Fruit fly (Drosophila melanogaster) whole organism, embryonic: Measurements from ENCODE around the gene CG5515.

Experiments
- Atf6 ChIP-seq: fragments of 200-800 bp; sonication (Bioruptor generic); IDR thresholded peaks from 2 replicates; pipeline ENCODE4 v1.3.6; 2022; ENCODE audit warnings: missing biosample characterization, missing genetic modification characterization
- BEAF-32 ChIP-seq: fragments of 200-800 bp; sonication (Bioruptor generic); optimal IDR thresholded peaks from 3 replicates; lab custom pipeline; 2017; ENCODE audit warnings: missing biosample characterization, missing genetic modification characterization, mild to moderate bottlenecking, moderate library complexity, missing genetic modification reagents
- CG12236 ChIP-seq: fragments of 200-800 bp; sonication (Bioruptor generic); optimal IDR thresholded peaks from 2 replicates; lab custom pipeline; 2016; ENCODE audit warnings: missing biosample characterization, missing genetic modification characterization
- CG12299 ChIP-seq: fragments of 200-800 bp; sonication (Bioruptor generic); optimal IDR thresholded peaks from 2 replicates; lab custom pipeline; 2018; ENCODE audit warnings: missing biosample characterization, mild to moderate bottlenecking, missing genetic modification characterization
- CG13775 ChIP-seq: fragments of 200-800 bp; sonication (Bioruptor generic); optimal IDR thresholded peaks from 3 replicates; lab custom pipeline; 2017; ENCODE audit warnings: missing biosample characterization, mild to moderate bottlenecking, missing genetic modification characterization
- CG14667 ChIP-seq: fragments of 200-800 bp; sonication (Bioruptor generic); IDR thresholded peaks from 2 replicates; pipeline ENCODE4 v1.3.6; 2022; ENCODE audit warnings: missing biosample characterization, missing genetic modification characterization
- CG15269 ChIP-seq: fragments of 200-800 bp; sonication (Bioruptor generic); optimal IDR thresholded peaks from 2 replicates; lab custom pipeline; 2018; ENCODE audit warnings: missing biosample characterization, mild to moderate bottlenecking, missing genetic modification characterization, moderate library complexity
- CG1647 ChIP-seq: fragments of 200-800 bp; sonication (Bioruptor generic); optimal IDR thresholded peaks from 3 replicates; lab custom pipeline; 2016; ENCODE audit warnings: missing biosample characterization, missing genetic modification characterization
- CG18011 ChIP-seq: fragments of 200-800 bp; sonication (Bioruptor generic); optimal IDR thresholded peaks from 2 replicates; lab custom pipeline; 2017; ENCODE audit warnings: missing biosample characterization, missing genetic modification characterization, mild to moderate bottlenecking, moderate library complexity, missing genotype
- CG1832 ChIP-seq: fragments of 200-800 bp; sonication (Bioruptor generic); optimal IDR thresholded peaks from 2 replicates; lab custom pipeline; 2017; ENCODE audit warnings: missing biosample characterization, mild to moderate bottlenecking, missing genetic modification characterization, inconsistent platforms
- CG2199 ChIP-seq: fragments of 200-800 bp; sonication (Bioruptor generic); IDR thresholded peaks from 3 replicates; pipeline ENCODE4 v1.3.6; 2022; ENCODE audit warnings: missing biosample characterization, missing genetic modification characterization
- CG30431 ChIP-seq: fragments of 200-800 bp; sonication (Bioruptor generic); optimal IDR thresholded peaks from 2 replicates; lab custom pipeline; 2017; ENCODE audit warnings: missing biosample characterization, missing genetic modification characterization
- CG3163 ChIP-seq: fragments of 200-800 bp; sonication (Bioruptor generic); optimal IDR thresholded peaks from 3 replicates; lab custom pipeline; 2016; ENCODE audit warnings: missing biosample characterization, missing genetic modification characterization
- CG5245 ChIP-seq: fragments of 200-800 bp; sonication (Bioruptor generic); optimal IDR thresholded peaks from 3 replicates; lab custom pipeline; 2016; ENCODE audit warnings: missing biosample characterization, missing genetic modification characterization
- CG7963 ChIP-seq: fragments of 200-800 bp; sonication (Bioruptor generic); IDR thresholded peaks from 3 replicates; pipeline ENCODE4 v1.3.6; 2022; ENCODE audit warnings: missing biosample characterization, missing genetic modification characterization; ENCODE audit not compliant: partially characterized antibody
- CG9932 ChIP-seq: fragments of 200-800 bp; sonication (Bioruptor generic); IDR thresholded peaks from 2 replicates; pipeline ENCODE4 v1.3.6; 2022; ENCODE audit warnings: missing biosample characterization, missing genetic modification characterization
- CkIIα-i1 ChIP-seq: fragments of 200-800 bp; sonication (Bioruptor generic); IDR thresholded peaks from 2 replicates; pipeline ENCODE4 v1.3.6; 2022; ENCODE audit warnings: missing biosample characterization, missing genetic modification characterization
- Dad ChIP-seq: fragments of 200-800 bp; sonication (Bioruptor generic); optimal IDR thresholded peaks from 3 replicates; lab custom pipeline; 2016; ENCODE audit warnings: missing biosample characterization, missing genetic modification characterization
- Dfd ChIP-seq, 2 experiments: fragments of >200 bp; optimal IDR thresholded peaks; 2 replicates each; lab custom pipeline; 2017; ENCODE audit warnings: missing biosample characterization in 2 of 2, missing genetic modification characterization in 2 of 2
- E2f2 ChIP-seq: fragments of 200-800 bp; sonication (Bioruptor generic); IDR thresholded peaks from 2 replicates; pipeline ENCODE4 v1.3.6; 2022; ENCODE audit warnings: missing biosample characterization, missing genetic modification characterization
- ERR ChIP-seq: fragments of 200-800 bp; sonication (Bioruptor generic); optimal IDR thresholded peaks from 2 replicates; lab custom pipeline; 2016; ENCODE audit warnings: missing biosample characterization, missing genetic modification characterization
- Ets65A ChIP-seq: fragments of 200-800 bp; sonication (Bioruptor generic); peaks from one replicate; lab custom pipeline; 2016; ENCODE audit warnings: missing biosample characterization, missing genetic modification characterization
- Ets97D ChIP-seq: fragments of 200-800 bp; sonication (Bioruptor generic); optimal IDR thresholded peaks from 3 replicates; lab custom pipeline; 2016; ENCODE audit warnings: missing biosample characterization, missing genetic modification characterization
- GATAe ChIP-seq: fragments of 200-800 bp; sonication (Bioruptor generic); conservative IDR thresholded peaks from 2 replicates; pipeline ENCODE4 v1.3.6; 2022; ENCODE audit warnings: missing biosample characterization, missing genetic modification characterization
- Hr78 ChIP-seq, 2 experiments: fragments of 200-800 bp in 1 of 2; fragments of >200 bp in 1 of 2; sonication (Bioruptor generic) in 1 of 2; optimal IDR thresholded peaks; 2 replicates each; lab custom pipeline; 2017 to 2019; ENCODE audit warnings: missing biosample characterization in 2 of 2, missing genetic modification characterization in 2 of 2, mild to moderate bottlenecking in 1 of 2, moderate library complexity in 1 of 2
- Nf-YB ChIP-seq: fragments of 200-800 bp; sonication (Bioruptor generic); optimal IDR thresholded peaks from 3 replicates; lab custom pipeline; 2019; ENCODE audit warnings: missing biosample characterization, mild to moderate bottlenecking, missing genetic modification characterization, moderate library complexity
- YL-1 ChIP-seq: fragments of 200-800 bp; sonication (Bioruptor generic); optimal IDR thresholded peaks from 3 replicates; lab custom pipeline; 2017; ENCODE audit warnings: missing biosample characterization, mild to moderate bottlenecking, missing genetic modification characterization
- ap ChIP-seq: fragments of 200-800 bp; sonication (Bioruptor generic); IDR thresholded peaks from 2 replicates; pipeline ENCODE4 v1.3.6; 2022; ENCODE audit warnings: missing biosample characterization, missing genetic modification characterization
- az2 ChIP-seq: fragments of 200-800 bp; sonication (Bioruptor generic); optimal IDR thresholded peaks from 3 replicates; lab custom pipeline; 2016; ENCODE audit warnings: missing biosample characterization, missing genetic modification characterization
- btn ChIP-seq: fragments of 200-800 bp; sonication (Bioruptor generic); optimal IDR thresholded peaks from 2 replicates; lab custom pipeline; 2016; ENCODE audit warnings: missing biosample characterization, missing genetic modification characterization
- chif ChIP-seq, 2 experiments: fragments of 200-800 bp; sonication (Bioruptor generic); optimal IDR thresholded peaks; 3 replicates each; lab custom pipeline; 2016; ENCODE audit warnings: missing biosample characterization in 2 of 2, missing genetic modification characterization in 2 of 2
- crp ChIP-seq, 2 experiments: fragments of 200-800 bp; sonication (Bioruptor generic); optimal IDR thresholded peaks; 2 replicates in 1 of 2; 3 replicates in 1 of 2; lab custom pipeline; 2017; ENCODE audit warnings: missing biosample characterization in 2 of 2, missing genetic modification characterization in 2 of 2, mild to moderate bottlenecking in 1 of 2, moderate library complexity in 1 of 2
- cwo ChIP-seq: fragments of 200-800 bp; sonication (Bioruptor generic); optimal IDR thresholded peaks from 3 replicates; lab custom pipeline; 2017; ENCODE audit warnings: missing biosample characterization, missing genetic modification characterization, mild to moderate bottlenecking, moderate library complexity, missing genetic modification reagents
- dmrt11E ChIP-seq: fragments of 200-800 bp; sonication (Bioruptor generic); optimal IDR thresholded peaks from 3 replicates; lab custom pipeline; 2018; ENCODE audit warnings: missing biosample characterization, mild to moderate bottlenecking, missing genetic modification characterization, moderate library complexity
- ewg ChIP-seq: fragments of 200-800 bp; sonication (Bioruptor generic); optimal IDR thresholded peaks from 3 replicates; lab custom pipeline; 2017; ENCODE audit warnings: mild to moderate bottlenecking, missing biosample characterization, missing genetic modification reagents, missing genetic modification characterization
- gcm ChIP-seq: fragments of 200-800 bp; sonication (Bioruptor generic); optimal IDR thresholded peaks from 2 replicates; lab custom pipeline; 2019; ENCODE audit warnings: missing biosample characterization, mild to moderate bottlenecking, missing genetic modification characterization, moderate library complexity
- her ChIP-seq: fragments of 200-800 bp; sonication (Bioruptor generic); optimal IDR thresholded peaks from 2 replicates; lab custom pipeline; 2016; ENCODE audit warnings: missing biosample characterization, missing genetic modification characterization
- ken ChIP-seq: fragments of 200-800 bp; sonication (Bioruptor generic); IDR thresholded peaks from 3 replicates; pipeline ENCODE4 v1.3.6; 2022; ENCODE audit warnings: missing biosample characterization, missing genetic modification characterization
- nerfin-2 ChIP-seq: fragments of 200-800 bp; sonication (Bioruptor generic); IDR thresholded peaks from 2 replicates; pipeline ENCODE4 v1.3.6; 2022; ENCODE audit warnings: missing biosample characterization, missing genetic modification characterization; ENCODE audit not compliant: partially characterized antibody
- nmo ChIP-seq: fragments of 200-800 bp; sonication (Bioruptor generic); optimal IDR thresholded peaks from 2 replicates; lab custom pipeline; 2018; ENCODE audit warnings: missing biosample characterization, mild to moderate bottlenecking, missing genetic modification characterization, moderate library complexity
- nom ChIP-seq: fragments of 200-800 bp; sonication (Bioruptor generic); optimal IDR thresholded peaks from 2 replicates; lab custom pipeline; 2017; ENCODE audit warnings: missing biosample characterization, missing genetic modification characterization, mild to moderate bottlenecking, moderate library complexity, missing genetic modification reagents
- row ChIP-seq: fragments of 200-800 bp; sonication (Bioruptor generic); IDR thresholded peaks from 3 replicates; pipeline ENCODE4 v1.3.6; 2022; ENCODE audit warnings: missing biosample characterization, missing genetic modification characterization
- salm ChIP-seq: fragments of 200-800 bp; sonication (Bioruptor generic); optimal IDR thresholded peaks from 2 replicates; lab custom pipeline; 2018; ENCODE audit warnings: missing biosample characterization, mild to moderate bottlenecking, missing genetic modification characterization
- scrt ChIP-seq: fragments of 200-800 bp; sonication (Bioruptor generic); optimal IDR thresholded peaks from 2 replicates; lab custom pipeline; 2018; ENCODE audit warnings: missing biosample characterization, mild to moderate bottlenecking, missing genetic modification characterization, moderate library complexity
- sd ChIP-seq: fragments of 200-800 bp; sonication (Bioruptor generic); optimal IDR thresholded peaks from 3 replicates; lab custom pipeline; 2018; ENCODE audit warnings: missing biosample characterization, mild to moderate bottlenecking, missing genetic modification characterization, moderate library complexity
- seq ChIP-seq: fragments of 200-800 bp; sonication (Bioruptor generic); IDR thresholded peaks from 2 replicates; pipeline ENCODE4 v1.3.6; 2022; ENCODE audit warnings: missing biosample characterization, missing genetic modification characterization
- so ChIP-seq: fragments of 200-800 bp; sonication (Bioruptor generic); IDR thresholded peaks from 3 replicates; pipeline ENCODE4 v1.3.6; 2022; ENCODE audit warnings: missing biosample characterization, missing genetic modification characterization
- stc ChIP-seq: fragments of 200-800 bp; sonication (Bioruptor generic); IDR thresholded peaks from 2 replicates; pipeline ENCODE4 v1.3.6; 2022; ENCODE audit warnings: missing biosample characterization, missing genetic modification characterization
- toy ChIP-seq: fragments of 200-800 bp; sonication (Bioruptor generic); IDR thresholded peaks from 2 replicates; pipeline ENCODE4 v1.3.6; 2022; ENCODE audit warnings: missing biosample characterization, missing genetic modification characterization
- ttk ChIP-seq: fragments of 200-800 bp; sonication (Bioruptor generic); IDR thresholded peaks from 2 replicates; pipeline ENCODE4 v2.1.2; 2022; ENCODE audit warnings: missing biosample characterization, missing genetic modification characterization
- tx ChIP-seq: fragments of 200-800 bp; sonication (Bioruptor generic); optimal IDR thresholded peaks from 2 replicates; lab custom pipeline; 2016; ENCODE audit warnings: missing biosample characterization, missing genetic modification characterization
- unpg ChIP-seq: fragments of 200-800 bp; sonication (Bioruptor generic); optimal IDR thresholded peaks from 3 replicates; lab custom pipeline; 2018; ENCODE audit warnings: missing biosample characterization, mild to moderate bottlenecking, missing genetic modification characterization, moderate library complexity

The CG5515 gene

dm6 chr3R:24229870-24230422 lies 41.2 kb upstream of the CG5515 start, which contains the start of gene Spase22-23 (continued):
- no peak for TF ChIP-seq Ets97D (GFP tag; lab: Kevin White, UChicago)
- TF ChIP-seq Dad: no peak
- no peak for TF ChIP-seq chif (GFP tag; optimal IDR thresholded peaks at IDR 0.05; lab: Kevin White, UChicago)
- no peak for TF ChIP-seq seq (GFP tag; lab: Robert Waterston, UW)
- TF ChIP-seq CkIIα-i1: no peak
- no peak for TF ChIP-seq cwo
- TF ChIP-seq CG9932 (GFP tag; lab: Robert Waterston, UW): peak; percentile 12
- TF ChIP-seq gcm (GFP tag; lab: Kevin White, UChicago): no peak
- no peak for TF ChIP-seq Hr78 (GFP tag; optimal IDR thresholded peaks at IDR 0.05; lab: Kevin White, UChicago)
- TF ChIP-seq sd (tag; lab: Kevin White, UChicago): no peak
- TF ChIP-seq nmo (GFP tag; lab: Kevin White, UChicago): no peak
- no peak for TF ChIP-seq CG18011
- no peak for TF ChIP-seq CG2199
- no peak for TF ChIP-seq Dfd (GFP tag; optimal IDR thresholded peaks at IDR 0.05; lab: Kevin White, UChicago)
- TF ChIP-seq YL-1 (GFP tag; lab: Kevin White, UChicago): no peak
- no peak for TF ChIP-seq Nf-YB (GFP tag; lab: Kevin White, UChicago)
- TF ChIP-seq CG13775 (GFP tag; lab: Kevin White, UChicago): no peak
- TF ChIP-seq CG5245 (GFP tag; lab: Kevin White, UChicago): no peak
- no peak for TF ChIP-seq CG15269 (tag; lab: Kevin White, UChicago)
- no peak for TF ChIP-seq ap (GFP tag; lab: Robert Waterston, UW)
- no peak for TF ChIP-seq crp (GFP tag; optimal IDR thresholded peaks at IDR 0.05; lab: Kevin White, UChicago)
- TF ChIP-seq ewg: no peak
- no peak for TF ChIP-seq ken
- no peak for TF ChIP-seq salm (tag; lab: Kevin White, UChicago)
- TF ChIP-seq CG12236 (GFP tag; lab: Kevin White, UChicago): no peak
- no peak for TF ChIP-seq CG14667 (GFP tag; lab: Robert Waterston, UW)
- no peak for TF ChIP-seq CG3163 (GFP tag; lab: Kevin White, UChicago)
- no peak for TF ChIP-seq GATAe (GFP tag; lab: Robert Waterston, UW)
- no peak for TF ChIP-seq btn (GFP tag; lab: Kevin White, UChicago)
- TF ChIP-seq CG7963: peak; percentile 93
- peak; percentile 89 for TF ChIP-seq nerfin-2 (GFP tag; lab: Robert Waterston, UW)
- no peak for TF ChIP-seq nom
- no peak for TF ChIP-seq ttk (GFP tag; lab: Robert Waterston, UW)
- TF ChIP-seq stc (GFP tag; lab: Robert Waterston, UW): no peak
- TF ChIP-seq Ets65A (GFP tag; lab: Kevin White, UChicago): peak; percentile 81
- no peak; the same call in 1 of the 2 replicates for TF ChIP-seq E2f2 (GFP tag; lab: Robert Waterston, UW)
- TF ChIP-seq, all 482 proteins: peak for 53

- TF ChIP-seq row (no peak), CG1832 (GFP tag; lab: Kevin White, UChicago) (no peak), Atf6 (GFP tag; lab: Robert Waterston, UW) (no peak), CG30431 (GFP tag; lab: Kevin White, UChicago) (no peak), toy (no peak), BEAF-32 (GFP tag; lab: Kevin White, UChicago) (no peak), CG12299 (tag; lab: Kevin White, UChicago) (no peak), ERR (GFP tag; lab: Kevin White, UChicago) (no peak), so (GFP tag; lab: Robert Waterston, UW) (no peak), CG1647 (GFP tag; lab: Kevin White, UChicago) (no peak), dmrt11E (no peak), unpg (GFP tag; lab: Kevin White, UChicago) (no peak), salm (tag; lab: Kevin White, UChicago) (no peak), az2 (GFP tag; lab: Kevin White, UChicago) (no peak), her (GFP tag; lab: Kevin White, UChicago) (no peak), scrt (GFP tag; lab: Kevin White, UChicago) (no peak), tx (GFP tag; lab: Kevin White, UChicago) (no peak)
Observed at dm6 chr3R:24228675-24229074, 40.0 kb upstream of the CG5515 start, which contains the start of gene Acp95EF. Gene Acp95EF, plus strand, starts transcription at chr3R:24228975.
